Worm (Caenorhabditis elegans): ENCODE measurements around the gene T24D5.6.

- TF ChIP-seq ama-1 (optimal IDR thresholded peaks at IDR 0.05): no peak
- TF ChIP-seq nhr-20 (tag; optimal IDR thresholded peaks at IDR 0.05): no peak
Observed at ce11 chrX:12579774-12580173, 23.6 kb upstream of the T24D5.6 start, which contains the start of gene T24D5.3.
